Worm (Caenorhabditis elegans): ENCODE results near the gene R04B5.1.

R04B5.1 gene

DNA sequence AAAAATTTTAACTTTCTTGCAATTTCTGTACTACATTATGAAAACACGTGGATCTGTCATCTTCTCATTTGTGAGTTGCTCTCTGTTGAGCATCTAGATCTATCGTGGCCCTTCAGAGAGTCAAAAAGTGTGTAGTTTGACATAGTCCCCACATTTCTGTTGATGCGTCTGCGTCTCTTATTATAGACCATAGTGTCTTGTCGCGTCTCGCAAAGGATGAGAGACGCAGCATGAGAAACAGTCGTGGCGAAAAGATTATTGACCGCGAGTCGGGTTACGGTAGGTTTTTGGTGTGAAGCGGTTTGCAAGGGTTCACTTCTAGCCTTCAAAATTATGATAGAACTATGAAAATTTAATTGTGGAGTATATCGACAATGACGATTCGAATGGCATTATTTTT is 35.9 kb downstream of the R04B5.1 start (continued):
- peak; percentile 54 for TF ChIP-seq dsc-1 (tag; optimal IDR thresholded peaks at IDR 0.05)
- TF ChIP-seq F16B12.6 (tag; optimal IDR thresholded peaks at IDR 0.05), result no peak
- TF ChIP-seq unc-62 (GFP tag; optimal IDR thresholded peaks at IDR 0.05), result no peak
- TF ChIP-seq nhr-71 (tag; optimal IDR thresholded peaks at IDR 0.05), result peak; percentile 86
- peak; percentile 71 to 85 for TF ChIP-seq efl-1 (optimal IDR thresholded peaks at IDR 0.05)
- TF ChIP-seq efl-1 (GFP tag; optimal IDR thresholded peaks at IDR 0.05 in 1 of 2), result peak; percentile 21 to 92
- TF ChIP-seq efl-3 (GFP tag; optimal IDR thresholded peaks at IDR 0.05), result no peak
- peak; percentile 68 for TF ChIP-seq unc-86 (tag; optimal IDR thresholded peaks at IDR 0.05)
- TF ChIP-seq snu-23 (GFP tag; optimal IDR thresholded peaks at IDR 0.05), result peak; percentile 81
- peak; percentile 61 for TF ChIP-seq nhr-77 (tag; optimal IDR thresholded peaks at IDR 0.05)
- peak; percentile 57 for TF ChIP-seq lin-13 (GFP tag; optimal IDR thresholded peaks at IDR 0.05)
- peak; percentile 17 for TF ChIP-seq elt-2 (tag; optimal IDR thresholded peaks at IDR 0.05)
- no peak for TF ChIP-seq mef-2 (tag; optimal IDR thresholded peaks at IDR 0.05)
- TF ChIP-seq nhr-28 (tag; optimal IDR thresholded peaks at IDR 0.05), result no peak
- no peak for TF ChIP-seq hlh-4 (tag; optimal IDR thresholded peaks at IDR 0.05)
- TF ChIP-seq mep-1 (tag; optimal IDR thresholded peaks at IDR 0.05), result peak; percentile 58
- TF ChIP-seq rnt-1 (tag; optimal IDR thresholded peaks at IDR 0.05), result peak; percentile 90
- TF ChIP-seq swsn-7 (tag; optimal IDR thresholded peaks at IDR 0.05), result peak; percentile 81
- TF ChIP-seq unc-98 (GFP tag; IDR thresholded peaks at IDR 0.05), result no peak
- TF ChIP-seq nhr-11 (tag; optimal IDR thresholded peaks at IDR 0.05), result peak; percentile 11
- TF ChIP-seq Y116A8C.19 (tag; optimal IDR thresholded peaks at IDR 0.05; ENCODE audit: borderline replicate concordance), result no peak
- TF ChIP-seq ces-1 (GFP tag; optimal IDR thresholded peaks at IDR 0.05), result no peak
- TF ChIP-seq ceh-82 (tag; optimal IDR thresholded peaks at IDR 0.05), result peak; percentile 74 to 83 (median 74)
- TF ChIP-seq blmp-1 (tag; optimal IDR thresholded peaks at IDR 0.05), result peak; percentile 72
- peak; percentile 55 for TF ChIP-seq nhr-19 (GFP tag; conservative IDR thresholded peaks at IDR 0.05)
- no peak for TF ChIP-seq elt-3 (tag; optimal IDR thresholded peaks at IDR 0.05)
- TF ChIP-seq nhr-237 (tag; optimal IDR thresholded peaks at IDR 0.05), result no peak
- TF ChIP-seq tbx-2 (tag; optimal IDR thresholded peaks at IDR 0.05), result peak; percentile 84
- peak; percentile 95 to 98 for TF ChIP-seq lsy-2 (tag; optimal IDR thresholded peaks at IDR 0.05)
- peak; percentile 45 for TF ChIP-seq egl-13 (tag; optimal IDR thresholded peaks at IDR 0.05)
- no peak for TF ChIP-seq fkh-4 (tag; optimal IDR thresholded peaks at IDR 0.05; ENCODE audit: borderline replicate concordance)
- TF ChIP-seq skn-1 (tag; optimal IDR thresholded peaks at IDR 0.05), result peak; percentile 63
- TF ChIP-seq grh-1 (GFP tag; IDR thresholded peaks at IDR 0.05), result peak; percentile 57
- no peak for TF ChIP-seq nhr-76 (tag; optimal IDR thresholded peaks at IDR 0.05)
- TF ChIP-seq pqm-1 (tag; optimal IDR thresholded peaks at IDR 0.05), result no peak
- TF ChIP-seq fos-1 (tag; optimal IDR thresholded peaks at IDR 0.05), result peak; percentile 69
- TF ChIP-seq pag-3 (tag; optimal IDR thresholded peaks at IDR 0.05; ENCODE audit: borderline replicate concordance, insufficient read depth), result no peak
- TF ChIP-seq ets-5 (GFP tag; IDR thresholded peaks at IDR 0.05), result no peak
- no peak for TF ChIP-seq sox-4 (tag; optimal IDR thresholded peaks at IDR 0.05)
- no peak for TF ChIP-seq ztf-4 (tag; optimal IDR thresholded peaks at IDR 0.05)
- peak; percentile 67 for TF ChIP-seq jun-1 (tag; optimal IDR thresholded peaks at IDR 0.05)
- TF ChIP-seq C34B4.2 (tag; optimal IDR thresholded peaks at IDR 0.05), result no peak
- no peak for TF ChIP-seq nhr-90 (tag; optimal IDR thresholded peaks at IDR 0.05; ENCODE audit: poor library complexity)
- TF ChIP-seq mdl-1 (tag; optimal IDR thresholded peaks at IDR 0.05), result peak in 1 of 2 experiments; percentile 68
- TF ChIP-seq ztf-11 (tag; optimal IDR thresholded peaks at IDR 0.05), result no peak
- peak; percentile 43 for TF ChIP-seq C16A3.4 (tag; optimal IDR thresholded peaks at IDR 0.05)
- TF ChIP-seq nhr-85 (tag), result peak; percentile 87
- TF ChIP-seq unc-30 (tag; optimal IDR thresholded peaks at IDR 0.05), result no peak
- peak; percentile 25 for TF ChIP-seq lin-39 (tag; optimal IDR thresholded peaks at IDR 0.05)
- TF ChIP-seq ama-1 (optimal IDR thresholded peaks at IDR 0.05), result peak; percentile 12
- TF ChIP-seq nhr-84 (tag; optimal IDR thresholded peaks at IDR 0.05), result no peak
- TF ChIP-seq aha-1 (tag; optimal IDR thresholded peaks at IDR 0.05), result no peak
- TF ChIP-seq xbp-1 (tag; optimal IDR thresholded peaks at IDR 0.05), result peak; percentile 69
- TF ChIP-seq mab-9 (GFP tag; IDR thresholded peaks at IDR 0.05), result no peak
- peak; percentile 80 for TF ChIP-seq nhr-47 (tag; optimal IDR thresholded peaks at IDR 0.05)
